Worm (Caenorhabditis elegans) whole organism, L3 larva: ENCODE measurements around the gene bigr-1.

ENCODE experiments used
- R02D3.7 ChIP-seq: fragments of 150-350 bp; optimal IDR thresholded peaks from 2 replicates; lab custom pipeline; 2014; ENCODE audit warnings: missing biosample characterization, missing genetic modification characterization
- ZK546.5 ChIP-seq: sonication (generic microtip); optimal IDR thresholded peaks from 2 replicates; lab custom pipeline; 2017; ENCODE audit warnings: missing biosample characterization, missing genetic modification characterization
- aly-2 ChIP-seq: fragments of 150-350 bp; optimal IDR thresholded peaks from 2 replicates; lab custom pipeline; 2014; ENCODE audit warnings: missing biosample characterization, missing genetic modification characterization
- ama-1 ChIP-seq: fragments of 150-350 bp; optimal IDR thresholded peaks from 2 replicates; lab custom pipeline; 2018
- ceh-16 ChIP-seq: sonication (generic microtip); optimal IDR thresholded peaks from 2 replicates; lab custom pipeline; 2017; ENCODE audit warnings: missing biosample characterization, missing genetic modification characterization
- ceh-28 ChIP-seq: fragments of 150-350 bp; optimal IDR thresholded peaks from 2 replicates; lab custom pipeline; 2014; ENCODE audit warnings: missing biosample characterization, missing genetic modification reagents, missing genetic modification characterization
- ceh-82 ChIP-seq: fragments of 150-350 bp; optimal IDR thresholded peaks from 2 replicates; lab custom pipeline; 2014; ENCODE audit warnings: missing biosample characterization, missing genetic modification characterization
- ceh-9 ChIP-seq: sonication (generic microtip); optimal IDR thresholded peaks from 2 replicates; lab custom pipeline; 2018; ENCODE audit warnings: missing biosample characterization, missing genetic modification characterization
- daf-12 ChIP-seq: fragments of 150-350 bp; optimal IDR thresholded peaks from 2 replicates; lab custom pipeline; 2014; ENCODE audit warnings: missing biosample characterization, missing genetic modification reagents, missing genetic modification characterization
- egl-27 ChIP-seq: sonication (generic microtip); optimal IDR thresholded peaks from 4 replicates; lab custom pipeline; 2017; ENCODE audit warnings: missing biosample characterization, missing genetic modification reagents, missing genetic modification characterization
- egl-5 ChIP-seq: fragments of 150-350 bp; optimal IDR thresholded peaks from 2 replicates; lab custom pipeline; 2017; ENCODE audit warnings: missing biosample characterization, missing genetic modification reagents, missing genetic modification characterization, inconsistent platforms
- elt-1 ChIP-seq: fragments of 150-350 bp; optimal IDR thresholded peaks from 2 replicates; lab custom pipeline; 2014; ENCODE audit warnings: missing biosample characterization, missing genetic modification characterization
- elt-2 ChIP-seq: sonication (generic microtip); optimal IDR thresholded peaks from 2 replicates; lab custom pipeline; 2016; ENCODE audit warnings: missing genetic modification reagents, mild to moderate bottlenecking, missing genetic modification characterization, missing compliant biosample characterization
- elt-3 ChIP-seq, 3 experiments: fragments of 150-350 bp in 1 of 3; sonication (generic microtip) in 2 of 3; optimal IDR thresholded peaks; 2 replicates in 2 of 3; 4 replicates in 1 of 3; lab custom pipeline; 2014 to 2017; ENCODE audit warnings: missing biosample characterization in 3 of 3, missing genetic modification characterization in 3 of 3
- eor-1 ChIP-seq, 2 experiments: fragments of 150-350 bp; optimal IDR thresholded peaks; 2 replicates each; lab custom pipeline; 2014 to 2018; ENCODE audit warnings: missing biosample characterization in 2 of 2, missing genetic modification characterization in 2 of 2
- fkh-10 ChIP-seq: sonication (generic microtip); optimal IDR thresholded peaks from 2 replicates; lab custom pipeline; 2017; ENCODE audit warnings: missing biosample characterization, missing genetic modification reagents, missing genetic modification characterization
- fkh-2 ChIP-seq: fragments of 150-350 bp; optimal IDR thresholded peaks from 2 replicates; lab custom pipeline; 2014; ENCODE audit warnings: missing biosample characterization, missing genetic modification reagents, missing genetic modification characterization
- fos-1 ChIP-seq: fragments of 150-350 bp; optimal IDR thresholded peaks from 2 replicates; lab custom pipeline; 2014; ENCODE audit warnings: missing biosample characterization, missing genetic modification characterization
- hmg-11 ChIP-seq: sonication (generic microtip); optimal IDR thresholded peaks from 2 replicates; lab custom pipeline; 2016; ENCODE audit warnings: missing genetic modification characterization, missing compliant biosample characterization
- jun-1 ChIP-seq: fragments of 150-350 bp; optimal IDR thresholded peaks from 2 replicates; lab custom pipeline; 2014; ENCODE audit warnings: missing biosample characterization, missing genetic modification reagents, missing genetic modification characterization
- lin-15B ChIP-seq: fragments of 150-350 bp; optimal IDR thresholded peaks from 2 replicates; lab custom pipeline; 2014; ENCODE audit warnings: missing biosample characterization, missing genetic modification characterization
- lin-39 ChIP-seq: fragments of 150-350 bp; optimal IDR thresholded peaks from 2 replicates; lab custom pipeline; 2018; ENCODE audit warnings: missing biosample characterization, missing genetic modification reagents, missing genetic modification characterization
- lsy-12 ChIP-seq: sonication (generic microtip); optimal IDR thresholded peaks from 2 replicates; lab custom pipeline; 2016; ENCODE audit warnings: mild to moderate bottlenecking, missing genetic modification characterization, missing compliant biosample characterization
- mdl-1 ChIP-seq: fragments of 150-350 bp; optimal IDR thresholded peaks from 2 replicates; lab custom pipeline; 2014; ENCODE audit warnings: missing biosample characterization, missing genetic modification characterization
- mml-1 ChIP-seq: fragments of 150-350 bp; sonication (generic microtip); optimal IDR thresholded peaks from 3 replicates; lab custom pipeline; 2014; ENCODE audit warnings: missing biosample characterization, missing genetic modification characterization
- nfya-1 ChIP-seq: sonication (generic microtip); optimal IDR thresholded peaks from 2 replicates; lab custom pipeline; 2017; ENCODE audit warnings: missing genetic modification characterization, mild to moderate bottlenecking, missing compliant biosample characterization, antibody characterized with exemption, moderate library complexity; ENCODE audit not compliant: insufficient read depth
- nhr-11 ChIP-seq: fragments of 150-350 bp; optimal IDR thresholded peaks from 2 replicates; lab custom pipeline; 2014; ENCODE audit warnings: missing biosample characterization, missing genetic modification characterization
- nhr-12 ChIP-seq: fragments of 150-350 bp; optimal IDR thresholded peaks from 2 replicates; lab custom pipeline; 2014; ENCODE audit warnings: missing biosample characterization, missing genetic modification characterization
- nhr-23 ChIP-seq: fragments of 150-350 bp; optimal IDR thresholded peaks from 2 replicates; lab custom pipeline; 2014; ENCODE audit warnings: missing biosample characterization, missing genetic modification reagents, missing genetic modification characterization
- nhr-237 ChIP-seq: fragments of 150-350 bp; optimal IDR thresholded peaks from 2 replicates; lab custom pipeline; 2014; ENCODE audit warnings: missing biosample characterization, missing genetic modification characterization
- nhr-25 ChIP-seq: sonication (generic microtip); optimal IDR thresholded peaks from 2 replicates; lab custom pipeline; 2017; ENCODE audit warnings: missing biosample characterization, missing genetic modification characterization
- nhr-28 ChIP-seq: fragments of 150-350 bp; optimal IDR thresholded peaks from 2 replicates; lab custom pipeline; 2014; ENCODE audit warnings: missing biosample characterization, missing genetic modification characterization
- nhr-43 ChIP-seq: sonication (generic microtip); optimal IDR thresholded peaks from 2 replicates; lab custom pipeline; 2016; ENCODE audit warnings: mild to moderate bottlenecking, missing genetic modification characterization, missing compliant biosample characterization; ENCODE audit not compliant: poor library complexity, severe bottlenecking
- nhr-67 ChIP-seq: fragments of 150-350 bp; optimal IDR thresholded peaks from 2 replicates; lab custom pipeline; 2014; ENCODE audit warnings: missing biosample characterization, missing genetic modification characterization
- nhr-76 ChIP-seq: fragments of 150-350 bp; sonication (generic microtip); optimal IDR thresholded peaks from 5 replicates; lab custom pipeline; 2014; ENCODE audit warnings: missing biosample characterization, missing genetic modification characterization
- nhr-77 ChIP-seq: fragments of 150-350 bp; optimal IDR thresholded peaks from 2 replicates; lab custom pipeline; 2014; ENCODE audit warnings: missing biosample characterization, missing genetic modification characterization
- pha-4 ChIP-seq: fragments of 150-350 bp; optimal IDR thresholded peaks from 2 replicates; lab custom pipeline; 2014; ENCODE audit warnings: missing biosample characterization, missing genetic modification reagents, missing genetic modification characterization
- pqm-1 ChIP-seq: fragments of 150-350 bp; optimal IDR thresholded peaks from 2 replicates; lab custom pipeline; 2017; ENCODE audit warnings: missing biosample characterization, missing genetic modification characterization, inconsistent platforms
- sea-2 ChIP-seq: fragments of 150-350 bp; sonication (generic microtip); optimal IDR thresholded peaks from 4 replicates; lab custom pipeline; 2014; ENCODE audit warnings: missing biosample characterization, missing genetic modification reagents, missing genetic modification characterization
- skn-1 ChIP-seq: fragments of 150-350 bp; optimal IDR thresholded peaks from 2 replicates; lab custom pipeline; 2014; ENCODE audit warnings: missing biosample characterization, missing genetic modification characterization
- snpc-4 ChIP-seq: fragments of 150-350 bp; optimal IDR thresholded peaks from 2 replicates; lab custom pipeline; 2014; ENCODE audit warnings: missing biosample characterization, missing genetic modification characterization
- tbx-2 ChIP-seq: sonication (generic microtip); optimal IDR thresholded peaks from 2 replicates; lab custom pipeline; 2016; ENCODE audit warnings: mild to moderate bottlenecking, missing genetic modification characterization, missing compliant biosample characterization
- unc-39 ChIP-seq: sonication (generic microtip); optimal IDR thresholded peaks from 4 replicates; lab custom pipeline; 2017; ENCODE audit warnings: missing biosample characterization, missing genetic modification characterization
- unc-62 ChIP-seq: fragments of 150-350 bp; sonication (generic microtip); optimal IDR thresholded peaks from 4 replicates; lab custom pipeline; 2014; ENCODE audit warnings: missing biosample characterization, missing genetic modification reagents, missing genetic modification characterization
- zag-1 ChIP-seq: fragments of 150-350 bp; optimal IDR thresholded peaks from 2 replicates; lab custom pipeline; 2014; ENCODE audit warnings: missing biosample characterization, missing genetic modification characterization
- ztf-11 ChIP-seq: fragments of 150-350 bp; optimal IDR thresholded peaks from 2 replicates; lab custom pipeline; 2014; ENCODE audit warnings: missing biosample characterization, missing genetic modification characterization
- ztf-4 ChIP-seq: fragments of 150-350 bp; optimal IDR thresholded peaks from 2 replicates; lab custom pipeline; 2014; ENCODE audit warnings: missing biosample characterization, missing genetic modification characterization

Gene bigr-1

ce11 chrII:11181250-11181704 lies at the start of gene bigr-1:
Gene bigr-1 (plus strand): TSS chrII:11181654.
- no peak for TF ChIP-seq ceh-9 (tag; lab: Kevin White, UChicago)
- TF ChIP-seq unc-62 (GFP tag; lab: Kevin White, UChicago): no peak
- no peak for TF ChIP-seq nhr-23
- TF ChIP-seq nhr-43 (tag; lab: Kevin White, UChicago): peak; percentile 46
- TF ChIP-seq elt-2 (tag; lab: Kevin White, UChicago): peak; percentile 61
- no peak for TF ChIP-seq pha-4 (tag; lab: Kevin White, UChicago)
- TF ChIP-seq fos-1: no peak
- peak; percentile 73 for TF ChIP-seq pqm-1
- no peak for TF ChIP-seq nhr-77
- TF ChIP-seq unc-39 (tag; lab: Kevin White, UChicago): no peak
- TF ChIP-seq ceh-82 (tag; lab: Kevin White, UChicago): no peak
- no peak for TF ChIP-seq skn-1
- no peak for TF ChIP-seq R02D3.7 (tag; lab: Kevin White, UChicago)
- TF ChIP-seq zag-1: no peak
- no peak for TF ChIP-seq ama-1
- no peak for TF ChIP-seq nhr-25 (tag; lab: Kevin White, UChicago)
- no peak for TF ChIP-seq ZK546.5 (tag; lab: Kevin White, UChicago)
- TF ChIP-seq nfya-1 (tag; lab: Kevin White, UChicago): peak; percentile 30
- TF ChIP-seq egl-5: no peak
- no peak for TF ChIP-seq nhr-76

- TF ChIP-seq nhr-77 (no peak), egl-5 (no peak), lin-39 (no peak), aly-2 (tag; lab: Kevin White, UChicago) (no peak), nhr-28 (tag; lab: Kevin White, UChicago) (no peak), ceh-9 (tag; lab: Kevin White, UChicago) (no peak), ama-1 (no peak), nhr-12 (no peak), skn-1 (no peak), daf-12 (tag; lab: Kevin White, UChicago) (no peak), nhr-67 (tag; lab: Kevin White, UChicago) (no peak), lsy-12 (tag; lab: Kevin White, UChicago) (no peak), nhr-43 (tag; lab: Kevin White, UChicago) (no peak), zag-1 (no peak), unc-39 (tag; lab: Kevin White, UChicago) (no peak), fos-1 (no peak), nhr-76 (no peak), hmg-11 (peak; percentile 15), nhr-25 (tag; lab: Kevin White, UChicago) (no peak), unc-62 (GFP tag; lab: Kevin White, UChicago) (no peak), ceh-16 (tag; lab: Kevin White, UChicago) (no peak), nfya-1 (tag; lab: Kevin White, UChicago) (peak; percentile 54), sea-2 (GFP tag; lab: Kevin White, UChicago) (no peak), ceh-28 (tag; lab: Kevin White, UChicago) (no peak), jun-1 (no peak), nhr-11 (tag; lab: Kevin White, UChicago) (no peak), ztf-4 (tag; lab: Kevin White, UChicago) (no peak), fkh-10 (GFP tag; lab: Kevin White, UChicago) (no peak), elt-1 (no peak), pqm-1 (no peak), ztf-11 (tag; lab: Kevin White, UChicago) (no peak), pha-4 (tag; lab: Kevin White, UChicago) (peak; percentile 31), nhr-23 (peak; percentile 53), elt-3 (tag; optimal IDR thresholded peaks at IDR 0.05; lab: Kevin White, UChicago) (no peak), elt-2 (tag; lab: Kevin White, UChicago) (peak; percentile 18), egl-27 (tag; lab: Kevin White, UChicago) (no peak), ZK546.5 (tag; lab: Kevin White, UChicago) (no peak), mdl-1 (tag; lab: Kevin White, UChicago) (no peak), tbx-2 (tag; lab: Kevin White, UChicago) (no peak), ceh-82 (tag; lab: Kevin White, UChicago) (no peak), eor-1 (tag; optimal IDR thresholded peaks at IDR 0.05; lab: Kevin White, UChicago) (no peak), R02D3.7 (tag; lab: Kevin White, UChicago) (no peak), mml-1 (no peak), snpc-4 (tag; lab: Kevin White, UChicago) (peak; percentile 8), nhr-237 (tag; lab: Kevin White, UChicago) (no peak), fkh-2 (tag; lab: Kevin White, UChicago) (no peak), lin-15B (tag; lab: Kevin White, UChicago) (peak; percentile 47)
Observed at ce11 chrII:11132542-11132941, 48.9 kb upstream of the bigr-1 start, which contains the start of gene F40F8.11. Gene F40F8.11 (minus strand): TSS chrII:11132590.
